Fruit fly (Drosophila melanogaster) whole organism, adult: ENCODE results near the gene CG13010.

Experiments
- CG11617 ChIP-seq: fragments of 200-800 bp; sonication (Bioruptor generic); optimal IDR thresholded peaks from 2 replicates; lab custom pipeline; 2017; ENCODE audit warnings: mild to moderate bottlenecking, missing biosample characterization, missing genetic modification reagents, missing genetic modification characterization
- CG7045 ChIP-seq: fragments of 200-800 bp; sonication (Bioruptor generic); optimal IDR thresholded peaks from 2 replicates; lab custom pipeline; 2017; ENCODE audit warnings: missing biosample characterization, mild to moderate bottlenecking, missing genetic modification characterization
- Crg-1 ChIP-seq: fragments of 200-800 bp; sonication (Bioruptor generic); optimal IDR thresholded peaks from 2 replicates; lab custom pipeline; 2016; ENCODE audit warnings: missing biosample characterization, missing genetic modification characterization
- bab1 ChIP-seq: fragments of 200-800 bp; sonication (Bioruptor generic); optimal IDR thresholded peaks from 3 replicates; lab custom pipeline; 2019; ENCODE audit warnings: missing biosample characterization, mild to moderate bottlenecking, missing genetic modification characterization, moderate library complexity
- cic ChIP-seq: fragments of 200-800 bp; sonication (Bioruptor generic); optimal IDR thresholded peaks from 2 replicates; lab custom pipeline; 2017; ENCODE audit warnings: missing biosample characterization, mild to moderate bottlenecking, missing genetic modification characterization, moderate library complexity
- cnc ChIP-seq, 2 experiments: fragments of >200 bp; optimal IDR thresholded peaks; 2 replicates each; lab custom pipeline; 2017
- kay ChIP-seq: fragments of 200-800 bp; sonication (Bioruptor generic); peaks from one replicate; lab custom pipeline; 2016; ENCODE audit warnings: missing biosample characterization, missing genetic modification characterization, borderline replicate concordance
- ovo ChIP-seq: fragments of 200-800 bp; sonication (Bioruptor generic); optimal IDR thresholded peaks from 2 replicates; lab custom pipeline; 2016; ENCODE audit warnings: missing biosample characterization, missing genetic modification characterization
- tj ChIP-seq: fragments of 200-800 bp; sonication (Bioruptor generic); optimal IDR thresholded peaks from 3 replicates; lab custom pipeline; 2017; ENCODE audit warnings: missing biosample characterization, mild to moderate bottlenecking, missing genetic modification characterization, moderate library complexity

- no peak for TF ChIP-seq Crg-1 (GFP tag; lab: Kevin White, UChicago)
- no peak for TF ChIP-seq kay (GFP tag; lab: Kevin White, UChicago)
- TF ChIP-seq CG11617 (GFP tag; lab: Kevin White, UChicago), result no peak
- TF ChIP-seq tj (GFP tag; lab: Kevin White, UChicago), result peak; percentile 6
- TF ChIP-seq bab1 (GFP tag; lab: Kevin White, UChicago), result peak; percentile 66
- no peak for TF ChIP-seq cnc (optimal IDR thresholded peaks at IDR 0.05; lab: Kevin White, UChicago)
- TF ChIP-seq CG7045 (GFP tag; lab: Kevin White, UChicago), result peak; percentile 64
- TF ChIP-seq ovo (GFP tag; lab: Kevin White, UChicago), result no peak
- TF ChIP-seq cic (GFP tag; lab: Kevin White, UChicago), result no peak
Measured at dm6 chrX:16691440-16691839, 12.7 kb upstream of the CG13010 start.
